Fruit fly (Drosophila melanogaster): Measurements from ENCODE around the gene Neb-cGP.
A peak's percentile ranks its signal among the peaks of the same experiment; 100 is the strongest.

The Neb-cGP gene

DNA sequence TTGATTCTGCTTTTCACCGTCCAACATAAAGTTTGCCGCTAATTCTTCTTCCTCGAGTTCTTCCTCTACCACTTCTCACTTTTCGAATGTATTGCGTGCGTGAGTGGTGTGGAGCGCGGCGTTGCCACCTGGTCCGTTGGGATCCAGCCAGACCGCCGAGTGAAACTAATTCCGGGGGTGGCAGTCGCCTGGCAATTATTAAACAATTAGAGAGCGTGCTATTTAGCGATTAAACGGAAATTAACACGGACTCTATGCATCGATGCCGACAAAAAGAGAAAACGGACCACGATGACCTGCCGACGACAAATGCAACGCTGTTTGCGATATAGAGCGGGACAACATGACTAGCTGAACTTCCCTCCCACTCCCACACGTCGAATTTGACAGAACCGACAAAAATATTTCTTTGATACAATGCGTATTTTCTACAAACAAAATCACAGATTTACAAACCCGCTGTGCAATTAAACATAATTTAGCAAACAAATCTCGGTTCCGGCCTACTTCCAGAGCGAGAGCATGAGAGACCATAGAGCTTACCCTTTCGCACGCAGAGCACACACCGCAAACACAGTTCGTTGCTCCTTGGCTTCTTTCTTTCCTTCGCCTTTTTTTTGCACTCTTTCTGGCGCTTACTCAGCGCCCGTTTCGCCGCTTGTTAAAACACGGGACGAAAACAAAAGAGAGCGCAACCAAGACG, 13.1 kb downstream of the Neb-cGP start, which contains the start of gene CG2889:
Gene CG2889, plus strand, starts transcription at position 429 of the 703 bp plus-strand sequence.
- TF ChIP-seq esn (GFP tag; optimal IDR thresholded peaks at IDR 0.05) (peak; percentile 22), CG9139 (GFP tag; optimal IDR thresholded peaks at IDR 0.05) (no peak), CG8119 (GFP tag; IDR thresholded peaks at IDR 0.05) (no peak), topi (GFP tag; optimal IDR thresholded peaks at IDR 0.05) (no peak), Eip75B (GFP tag; optimal IDR thresholded peaks at IDR 0.05) (peak; percentile 30), dsx (GFP tag; optimal IDR thresholded peaks at IDR 0.05; ENCODE audit: poor library complexity, severe bottlenecking) (no peak), Ets21C (GFP tag; optimal IDR thresholded peaks at IDR 0.05) (peak; percentile 9), CG15336 (GFP tag; IDR thresholded peaks at IDR 0.05) (no peak), CG31627 (GFP tag; optimal IDR thresholded peaks at IDR 0.05) (peak; percentile 37), fkh (GFP tag; optimal IDR thresholded peaks at IDR 0.05) (no peak), Sox15 (GFP tag; optimal IDR thresholded peaks at IDR 0.05) (no peak), Hr38 (GFP tag; optimal IDR thresholded peaks at IDR 0.05) (no peak), CG16779 (tag; optimal IDR thresholded peaks at IDR 0.05) (no peak), Lpt (GFP tag; optimal IDR thresholded peaks at IDR 0.05) (no peak), Met (GFP tag; optimal IDR thresholded peaks at IDR 0.05) (no peak), CG3919 (GFP tag; optimal IDR thresholded peaks at IDR 0.05) (peak; percentile 13), fd59A (GFP tag; optimal IDR thresholded peaks at IDR 0.05) (no peak), cyc (GFP tag; optimal IDR thresholded peaks at IDR 0.05) (peak; percentile 23), CG10631 (GFP tag; optimal IDR thresholded peaks at IDR 0.05) (no peak), Eip93F (GFP tag; optimal IDR thresholded peaks at IDR 0.05) (no peak), Sox102F (GFP tag; optimal IDR thresholded peaks at IDR 0.05) (no peak), Smox (GFP tag; optimal IDR thresholded peaks at IDR 0.05) (no peak), CG7368 (GFP tag; optimal IDR thresholded peaks at IDR 0.05) (peak; percentile 10), Ets96B (tag; optimal IDR thresholded peaks at IDR 0.05) (no peak), eg (GFP tag; IDR thresholded peaks at IDR 0.05) (peak; percentile 20; the same call in 1 of the 3 replicates), pdm3 (GFP tag; optimal IDR thresholded peaks at IDR 0.05) (no peak), Eip78C (GFP tag) (peak; percentile 29), Hr39 (GFP tag; optimal IDR thresholded peaks at IDR 0.05) (peak; percentile 23), CG11902 (GFP tag; optimal IDR thresholded peaks at IDR 0.05) (peak; percentile 3), ss (GFP tag; optimal IDR thresholded peaks at IDR 0.05) (no peak), svp (GFP tag) (no peak), Gug (GFP tag; IDR thresholded peaks at IDR 0.05) (no peak), CG6792 (GFP tag; optimal IDR thresholded peaks at IDR 0.05) (no peak), spab (GFP tag; optimal IDR thresholded peaks at IDR 0.05) (no peak), CG6808 (GFP tag; optimal IDR thresholded peaks at IDR 0.05) (no peak), CG11762 (GFP tag; optimal IDR thresholded peaks at IDR 0.05; ENCODE audit: insufficient read depth) (no peak), CG34406 (GFP tag; optimal IDR thresholded peaks at IDR 0.05) (no peak), CG6276 (GFP tag; optimal IDR thresholded peaks at IDR 0.05) (no peak), lz (GFP tag; optimal IDR thresholded peaks at IDR 0.05) (peak; percentile 19), Blimp-1 (GFP tag; optimal IDR thresholded peaks at IDR 0.05) (no peak), Sox14 (GFP tag; optimal IDR thresholded peaks at IDR 0.05) (peak; percentile 38), CG32006 (GFP tag; optimal IDR thresholded peaks at IDR 0.05) (peak; percentile 2)

DNA sequence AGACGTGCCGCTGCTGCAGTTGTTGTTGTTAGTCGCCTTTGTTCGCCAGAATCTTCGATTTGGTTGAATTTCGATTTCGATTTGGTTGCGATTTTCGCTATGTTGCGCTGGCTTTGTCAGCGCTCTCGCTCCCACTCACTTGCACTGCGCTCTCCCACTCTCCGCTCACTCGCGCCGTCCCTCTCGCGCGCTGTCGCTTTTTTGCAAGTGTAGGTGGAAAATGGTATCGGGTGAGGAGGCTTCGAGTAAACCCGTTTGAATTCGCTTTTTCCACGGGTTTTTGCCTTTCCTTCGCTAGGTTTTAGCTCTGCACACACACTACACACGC, 13.6 kb downstream of the Neb-cGP start:
- TF ChIP-seq OdsH (GFP tag; optimal IDR thresholded peaks at IDR 0.05) (no peak), eg (GFP tag; IDR thresholded peaks at IDR 0.05) (no peak), CG1621 (tag; optimal IDR thresholded peaks at IDR 0.05) (no peak), Eip75B (GFP tag; optimal IDR thresholded peaks at IDR 0.05) (no peak), Hr4 (GFP tag; optimal IDR thresholded peaks at IDR 0.05) (no peak), ss (GFP tag; optimal IDR thresholded peaks at IDR 0.05) (peak in 1 of 2 experiments; percentile 6), Sox14 (GFP tag; optimal IDR thresholded peaks at IDR 0.05) (peak; percentile 19), CG6276 (GFP tag; optimal IDR thresholded peaks at IDR 0.05) (no peak), cyc (GFP tag; optimal IDR thresholded peaks at IDR 0.05) (no peak), Sox15 (GFP tag; optimal IDR thresholded peaks at IDR 0.05) (no peak), CG6808 (GFP tag; optimal IDR thresholded peaks at IDR 0.05) (peak; percentile 31)
